Worm (Caenorhabditis elegans) whole organism, L3 larva: ENCODE data around the gene srx-39.

Experiments used
- ceh-9 ChIP-seq: sonication (generic microtip); optimal IDR thresholded peaks from 2 replicates; lab custom pipeline; 2018; ENCODE audit warnings: missing biosample characterization, missing genetic modification characterization
- daf-12 ChIP-seq: fragments of 150-350 bp; optimal IDR thresholded peaks from 2 replicates; lab custom pipeline; 2014; ENCODE audit warnings: missing biosample characterization, missing genetic modification reagents, missing genetic modification characterization
- elt-1 ChIP-seq: fragments of 150-350 bp; optimal IDR thresholded peaks from 2 replicates; lab custom pipeline; 2014; ENCODE audit warnings: missing biosample characterization, missing genetic modification characterization
- elt-3 ChIP-seq, 3 experiments: fragments of 150-350 bp in 1 of 3; sonication (generic microtip) in 2 of 3; optimal IDR thresholded peaks; 2 replicates in 2 of 3; 4 replicates in 1 of 3; lab custom pipeline; 2014 to 2017; ENCODE audit warnings: missing biosample characterization in 3 of 3, missing genetic modification characterization in 3 of 3
- fkh-10 ChIP-seq: sonication (generic microtip); optimal IDR thresholded peaks from 2 replicates; lab custom pipeline; 2017; ENCODE audit warnings: missing biosample characterization, missing genetic modification reagents, missing genetic modification characterization
- jun-1 ChIP-seq: fragments of 150-350 bp; optimal IDR thresholded peaks from 2 replicates; lab custom pipeline; 2014; ENCODE audit warnings: missing biosample characterization, missing genetic modification reagents, missing genetic modification characterization
- nhr-76 ChIP-seq: fragments of 150-350 bp; sonication (generic microtip); optimal IDR thresholded peaks from 5 replicates; lab custom pipeline; 2014; ENCODE audit warnings: missing biosample characterization, missing genetic modification characterization
- tbx-2 ChIP-seq: sonication (generic microtip); optimal IDR thresholded peaks from 2 replicates; lab custom pipeline; 2016; ENCODE audit warnings: mild to moderate bottlenecking, missing genetic modification characterization, missing compliant biosample characterization
- ztf-11 ChIP-seq: fragments of 150-350 bp; optimal IDR thresholded peaks from 2 replicates; lab custom pipeline; 2014; ENCODE audit warnings: missing biosample characterization, missing genetic modification characterization

ce11 chrV:5181612-5182011, 24.1 kb upstream of the srx-39 start, which contains the start of gene C03A7.2:
- TF ChIP-seq jun-1 (no peak), ztf-11 (tag; lab: Kevin White, UChicago) (no peak), tbx-2 (tag; lab: Kevin White, UChicago) (no peak), nhr-76 (no peak), elt-1 (tag; lab: Kevin White, UChicago) (no peak), ceh-9 (no peak), elt-3 (tag; optimal IDR thresholded peaks at IDR 0.05; lab: Kevin White, UChicago) (no peak), daf-12 (tag; lab: Kevin White, UChicago) (no peak), fkh-10 (no peak)
